Fruit fly (Drosophila melanogaster) whole organism, pupa: Measurements from ENCODE around the gene CG10694.
A peak's percentile ranks its signal among the peaks of the same experiment; 100 is the strongest.

Experiments
- CG10348 ChIP-seq: fragments of 200-800 bp; sonication (Bioruptor generic); IDR thresholded peaks from 2 replicates; pipeline ENCODE4 v1.3.6; 2022; ENCODE audit warnings: missing biosample characterization, missing genetic modification characterization
- CG12605 ChIP-seq: fragments of 200-800 bp; sonication (Bioruptor generic); IDR thresholded peaks from 2 replicates; pipeline ENCODE4 v1.3.6; 2022; ENCODE audit warnings: missing biosample characterization, missing genetic modification characterization
- CG14655 ChIP-seq: fragments of 200-800 bp; sonication (Bioruptor generic); optimal IDR thresholded peaks from 3 replicates; lab custom pipeline; 2017; ENCODE audit warnings: mild to moderate bottlenecking, missing biosample characterization, missing genetic modification reagents, missing genetic modification characterization
- CG32121 ChIP-seq: fragments of 200-800 bp; sonication (Bioruptor generic); IDR thresholded peaks from 2 replicates; pipeline ENCODE4 v1.3.6; 2022; ENCODE audit warnings: missing biosample characterization, missing genetic modification characterization
- CG34367 ChIP-seq: fragments of 200-800 bp; sonication (Bioruptor generic); optimal IDR thresholded peaks from 2 replicates; lab custom pipeline; 2018; ENCODE audit warnings: missing biosample characterization, mild to moderate bottlenecking, missing genetic modification characterization
- CG4496 ChIP-seq: fragments of 200-800 bp; sonication (Bioruptor generic); IDR thresholded peaks from 3 replicates; pipeline ENCODE4 v1.3.6; 2022; ENCODE audit warnings: missing biosample characterization, missing genetic modification characterization
- CG8159 ChIP-seq: fragments of 200-800 bp; sonication (Bioruptor generic); optimal IDR thresholded peaks from 3 replicates; lab custom pipeline; 2018; ENCODE audit warnings: missing biosample characterization, mild to moderate bottlenecking, missing genetic modification characterization, moderate library complexity
- CG9948 ChIP-seq: fragments of 200-800 bp; sonication (Bioruptor generic); optimal IDR thresholded peaks from 2 replicates; lab custom pipeline; 2018; ENCODE audit warnings: missing biosample characterization, mild to moderate bottlenecking, missing genetic modification characterization, moderate library complexity
- EcR ChIP-seq: fragments of 200-800 bp; sonication (Bioruptor generic); optimal IDR thresholded peaks from 3 replicates; lab custom pipeline; 2019; ENCODE audit warnings: missing biosample characterization, missing genetic modification characterization, mild to moderate bottlenecking, moderate library complexity, missing genetic modification reagents
- Ets98B ChIP-seq: fragments of 200-800 bp; sonication (Bioruptor generic); IDR thresholded peaks from 2 replicates; pipeline ENCODE4 v1.3.6; 2022; ENCODE audit warnings: missing biosample characterization, missing genetic modification characterization
- gl ChIP-seq: fragments of 200-800 bp; sonication (Bioruptor generic); optimal IDR thresholded peaks from 2 replicates; lab custom pipeline; 2018; ENCODE audit warnings: missing biosample characterization, mild to moderate bottlenecking, missing genetic modification characterization
- rn ChIP-seq: fragments of 200-800 bp; sonication (Bioruptor generic); IDR thresholded peaks from 2 replicates; pipeline ENCODE4 v1.3.6; 2022; ENCODE audit warnings: missing biosample characterization, missing genetic modification characterization

DNA sequence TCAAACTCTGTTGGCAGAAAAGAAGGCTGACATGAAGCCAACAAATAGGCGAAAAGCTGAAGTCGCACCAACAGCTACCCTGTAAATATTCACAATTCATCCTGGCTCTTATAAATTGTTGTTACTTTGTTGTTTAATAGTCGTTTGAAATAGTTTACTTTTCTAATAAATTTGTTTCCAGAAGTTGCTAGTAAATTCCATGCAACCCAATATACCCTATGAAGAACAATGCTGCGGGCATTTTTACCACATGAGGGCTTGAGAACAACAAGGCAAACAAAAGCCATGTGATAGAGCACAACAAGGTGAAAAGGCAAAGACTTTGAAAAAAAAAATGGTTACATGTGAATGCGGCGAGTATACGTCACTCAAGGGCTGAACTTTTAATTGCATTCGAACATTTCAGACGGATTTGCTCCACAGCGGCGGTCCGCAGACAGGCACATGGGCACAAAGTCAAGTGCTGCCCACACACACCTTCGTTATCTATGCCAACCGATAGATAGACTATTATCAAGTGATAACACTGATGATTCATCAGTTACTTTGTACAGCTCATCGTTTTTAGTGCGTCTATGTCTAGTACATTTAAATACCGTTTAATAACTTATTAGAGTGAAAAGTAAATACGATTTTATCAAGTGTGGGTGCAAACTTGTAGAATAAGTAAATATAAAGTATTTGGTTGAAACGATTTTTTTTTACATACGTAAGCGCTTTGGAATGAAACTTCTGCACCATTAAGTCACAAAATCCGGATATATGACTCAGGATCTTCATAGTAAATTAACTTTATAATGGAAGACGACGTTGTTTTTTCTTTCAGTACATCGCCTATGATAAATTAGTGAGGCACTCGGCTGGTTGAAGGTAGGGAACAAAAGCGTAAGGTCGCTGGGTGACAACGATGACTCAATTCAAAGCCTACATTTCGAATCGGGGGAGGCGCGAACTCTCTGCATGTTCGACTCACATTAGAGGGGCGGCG is 7.9 kb upstream of the CG10694 start:
- TF ChIP-seq CG34367 = peak; percentile 48
- TF ChIP-seq rn (GFP tag; lab: Robert Waterston, UW) = 0 out of 2 replicates have a peak, but pooled peaks have one; percentile 41
- peak; percentile 81 for TF ChIP-seq Ets98B (GFP tag; lab: Robert Waterston, UW)
- peak; percentile 58 for TF ChIP-seq CG8159
- peak; percentile 47 for TF ChIP-seq EcR
- peak; percentile 59 for TF ChIP-seq CG9948
- peak; percentile 74 for TF ChIP-seq CG14655 (GFP tag; lab: Kevin White, UChicago)
- TF ChIP-seq CG32121 (GFP tag; lab: Robert Waterston, UW) = peak; percentile 79; the same call in 1 of the 2 replicates
- TF ChIP-seq gl = peak; percentile 28
- TF ChIP-seq CG4496 (GFP tag; lab: Robert Waterston, UW) = peak; percentile 75
- TF ChIP-seq CG12605 (GFP tag; lab: Robert Waterston, UW) = peak; percentile 76
- no peak for TF ChIP-seq CG10348 (GFP tag; lab: Robert Waterston, UW)
